Worm (Caenorhabditis elegans) whole organism, midembryonic: ENCODE measurements around the gene fbxc-32.
"Not testable (repeated sequence)": the region's sequence is repeated elsewhere in the genome, so short reads cannot be mapped to it uniquely, and the experiment has no call there.

Experiments
- T22C8.4 ChIP-seq: fragments of 200-800 bp; sonication (Bioruptor generic); IDR thresholded peaks from 2 replicates; pipeline ENCODE4 v1.3.6; 2022; ENCODE audit warnings: missing genetic modification characterization, missing compliant biosample characterization
- cog-1 ChIP-seq: sonication (generic microtip); optimal IDR thresholded peaks from 2 replicates; lab custom pipeline; 2016; ENCODE audit warnings: missing genetic modification characterization, missing compliant biosample characterization
- flt-1 ChIP-seq: fragments of 200-800 bp; sonication (Bioruptor generic); IDR thresholded peaks from 2 replicates; pipeline ENCODE4 v1.3.6; 2022; ENCODE audit warnings: missing genetic modification characterization, missing compliant biosample characterization
- klf-2 ChIP-seq: fragments of 200-800 bp; sonication (Bioruptor generic); conservative IDR thresholded peaks from 2 replicates; pipeline ENCODE4 v1.3.6; 2022; ENCODE audit warnings: missing genetic modification reagents, missing genetic modification characterization, missing compliant biosample characterization
- med-1 ChIP-seq: sonication (generic microtip); optimal IDR thresholded peaks from 2 replicates; lab custom pipeline; 2017; ENCODE audit warnings: missing genetic modification characterization, mild to moderate bottlenecking, missing compliant biosample characterization, antibody characterized with exemption, missing genetic modification reagents; ENCODE audit not compliant: insufficient read depth
- ref-1 ChIP-seq: fragments of 200-800 bp; sonication (Bioruptor generic); conservative IDR thresholded peaks from 2 replicates; pipeline ENCODE4 v1.3.6; 2022; ENCODE audit warnings: missing genetic modification reagents, missing genetic modification characterization, missing compliant biosample characterization
- tab-1 ChIP-seq: fragments of 200-800 bp; sonication (Bioruptor generic); IDR thresholded peaks from 2 replicates; pipeline ENCODE4 v1.3.6; 2022; ENCODE audit warnings: missing genetic modification characterization, missing compliant biosample characterization
- ztf-23 ChIP-seq: fragments of 200-800 bp; sonication (Bioruptor generic); IDR thresholded peaks from 2 replicates; pipeline ENCODE4 v1.3.6; 2022; ENCODE audit warnings: missing genetic modification reagents, missing genetic modification characterization, missing compliant biosample characterization
- ztf-29 ChIP-seq: fragments of 200-800 bp; sonication (Bioruptor generic); IDR thresholded peaks from 2 replicates; pipeline ENCODE4 v1.3.6; 2022; ENCODE audit warnings: missing genetic modification reagents, missing genetic modification characterization, missing compliant biosample characterization

The fbxc-32 gene

ce11 chrII:966962-967361 is 19.0 kb upstream of the fbxc-32 start, which contains the start of gene fbxc-18:
fbxc-18 (minus strand) TSS chrII:967062.
- TF ChIP-seq flt-1 (GFP tag; lab: Robert Waterston, UW); klf-2; ref-1 (GFP tag; lab: Robert Waterston, UW): not testable (repeated sequence)

ce11 chrII:961961-962360 is 14.0 kb upstream of the fbxc-32 start, which contains the start of gene C32B5.13:
C32B5.13 (minus strand) TSS chrII:962061.
- TF ChIP-seq tab-1 (GFP tag; lab: Robert Waterston, UW) (no peak), ztf-23 (no peak), klf-2 (no peak), flt-1 (GFP tag; lab: Robert Waterston, UW) (no peak), T22C8.4 (no peak), med-1 (no peak), cog-1 (tag; lab: Kevin White, UChicago) (no peak), ref-1 (GFP tag; lab: Robert Waterston, UW) (no peak), ztf-29 (GFP tag; lab: Robert Waterston, UW) (no peak)

- TF ChIP-seq cog-1 (tag; lab: Kevin White, UChicago), result no peak
- TF ChIP-seq flt-1 (GFP tag; lab: Robert Waterston, UW), result no peak
- TF ChIP-seq ref-1 (GFP tag; lab: Robert Waterston, UW), result no peak
- no peak for TF ChIP-seq ztf-29 (GFP tag; lab: Robert Waterston, UW)
- TF ChIP-seq klf-2, result no peak
- no peak for TF ChIP-seq T22C8.4
These were observed 12.2 kb upstream of the fbxc-32 start, which contains the start of the genes C32B5.18 and C32B5.7 for ce11 chrII:960218-960617. C32B5.18 (plus strand) TSS chrII:960518. C32B5.7 (plus strand) TSS chrII:960528.

- TF ChIP-seq tab-1 (GFP tag; lab: Robert Waterston, UW), result no peak
- no peak for TF ChIP-seq ztf-23
- TF ChIP-seq ref-1 (GFP tag; lab: Robert Waterston, UW), result no peak
These were observed 10.6 kb upstream of the fbxc-32 start, which contains the start of gene sdz-4 for ce11 chrII:958618-959017. sdz-4 (plus strand) TSS chrII:958918.

ce11 chrII:954626-955025 is 6.6 kb upstream of the fbxc-32 start, which contains the start of gene fbxc-7:
fbxc-7 (plus strand) TSS chrII:954926.
- TF ChIP-seq klf-2; ref-1 (GFP tag; lab: Robert Waterston, UW); med-1: not testable (repeated sequence)

ce11 chrII:953052-953451 is 5.1 kb upstream of the fbxc-32 start:
- TF ChIP-seq flt-1 (GFP tag; lab: Robert Waterston, UW) (peak; percentile 61; the same call in 1 of the 2 replicates), ztf-29 (GFP tag; lab: Robert Waterston, UW) (0 out of 2 replicates have a peak, but pooled peaks have one; percentile 18), tab-1 (GFP tag; lab: Robert Waterston, UW) (no peak)

- TF ChIP-seq ztf-29 (GFP tag; lab: Robert Waterston, UW), result no peak
- TF ChIP-seq ztf-23, result no peak
- no peak for TF ChIP-seq klf-2
- no peak for TF ChIP-seq T22C8.4
- TF ChIP-seq med-1, result no peak
- no peak for TF ChIP-seq ref-1 (GFP tag; lab: Robert Waterston, UW)
- no peak for TF ChIP-seq cog-1 (tag; lab: Kevin White, UChicago)
- TF ChIP-seq flt-1 (GFP tag; lab: Robert Waterston, UW), result no peak
- TF ChIP-seq tab-1 (GFP tag; lab: Robert Waterston, UW), result no peak
These were observed 2.4 kb upstream of the fbxc-32 start for ce11 chrII:950374-950773.

- no peak for TF ChIP-seq T22C8.4
- no peak for TF ChIP-seq ztf-29 (GFP tag; lab: Robert Waterston, UW)
- TF ChIP-seq ztf-23, result no peak
- TF ChIP-seq flt-1 (GFP tag; lab: Robert Waterston, UW), result no peak
- no peak for TF ChIP-seq med-1
- no peak for TF ChIP-seq tab-1 (GFP tag; lab: Robert Waterston, UW)
These were observed 4.2 kb downstream of the fbxc-32 start, which contains the start of gene clec-43 for ce11 chrII:943773-944172. clec-43 (plus strand) TSS chrII:944066.

- TF ChIP-seq med-1 (no peak), ref-1 (GFP tag; lab: Robert Waterston, UW) (no peak), ztf-23 (no peak), cog-1 (tag; lab: Kevin White, UChicago) (no peak), tab-1 (GFP tag; lab: Robert Waterston, UW) (no peak), T22C8.4 (no peak), klf-2 (no peak), flt-1 (GFP tag; lab: Robert Waterston, UW) (no peak), ztf-29 (GFP tag; lab: Robert Waterston, UW) (no peak)
These were observed 7.2 kb downstream of the fbxc-32 start, which contains the start of gene fbxc-36 for ce11 chrII:940779-941178. fbxc-36 (plus strand) TSS chrII:940983.

ce11 chrII:938549-938948 is 9.4 kb downstream of the fbxc-32 start, which contains the start of gene R07C3.3:
R07C3.3 (plus strand) TSS chrII:938849.
- no peak for TF ChIP-seq tab-1 (GFP tag; lab: Robert Waterston, UW)
- no peak for TF ChIP-seq ztf-29 (GFP tag; lab: Robert Waterston, UW)
- no peak for TF ChIP-seq med-1
- no peak for TF ChIP-seq ref-1 (GFP tag; lab: Robert Waterston, UW)
- TF ChIP-seq ztf-23, result no peak
- no peak for TF ChIP-seq flt-1 (GFP tag; lab: Robert Waterston, UW)
- TF ChIP-seq T22C8.4, result no peak
- no peak for TF ChIP-seq cog-1 (tag; lab: Kevin White, UChicago)
- TF ChIP-seq klf-2, result no peak

- TF ChIP-seq klf-2 (no peak), ztf-23 (no peak), ref-1 (GFP tag; lab: Robert Waterston, UW) (no peak), flt-1 (GFP tag; lab: Robert Waterston, UW) (peak; percentile 54; the same call in 1 of the 2 replicates), ztf-29 (GFP tag; lab: Robert Waterston, UW) (no peak), cog-1 (tag; lab: Kevin White, UChicago) (no peak), T22C8.4 (no peak), tab-1 (GFP tag; lab: Robert Waterston, UW) (no peak)
These were observed 10.7 kb downstream of the fbxc-32 start for ce11 chrII:937265-937664.
